Fruit fly (Drosophila melanogaster) whole organism: ENCODE measurements around the gene gny.

ENCODE experiments used
- EcR ChIP-seq, 2 experiments: fragments of >200 bp; optimal IDR thresholded peaks; 2 replicates each; lab custom pipeline; 2017; ENCODE audit warnings: missing biosample characterization in 2 of 2, missing genetic modification characterization in 2 of 2, missing genetic modification reagents in 2 of 2
- pan ChIP-seq: fragments of >200 bp; optimal IDR thresholded peaks from 2 replicates; lab custom pipeline; 2017
- usp ChIP-seq: fragments of >200 bp; optimal IDR thresholded peaks from 2 replicates; lab custom pipeline; 2017; ENCODE audit warnings: missing biosample characterization, missing genetic modification characterization, mixed read lengths

DNA sequence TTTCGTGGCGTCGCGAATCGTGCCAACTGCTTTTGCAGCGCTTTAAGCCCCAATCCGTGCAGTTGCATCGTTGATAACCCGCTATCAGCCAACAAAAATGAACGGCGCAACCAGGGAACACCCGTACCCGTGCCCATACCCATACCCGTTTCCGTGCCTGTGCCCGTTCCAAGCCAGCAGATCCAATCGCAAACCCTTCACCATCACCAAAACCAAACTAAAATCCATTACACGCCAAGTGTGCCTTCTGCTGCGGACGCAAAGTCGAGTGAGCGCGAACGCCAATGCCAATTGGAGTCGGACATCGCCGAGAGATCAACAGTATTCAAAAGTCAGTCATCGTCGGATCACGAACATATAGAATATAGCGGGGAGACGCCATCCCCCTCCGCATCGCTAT lies 45.7 kb upstream of the gny start:
- TF ChIP-seq usp: no peak
- no peak for TF ChIP-seq EcR (GFP tag; optimal IDR thresholded peaks at IDR 0.05; lab: Kevin White, UChicago)
- no peak for TF ChIP-seq pan (lab: Kevin White, UChicago)
